Fruit fly (Drosophila melanogaster): ENCODE data around the gene CG6418.

Gene CG6418

dm6 chr3L:10844548-10845530 lies 34.0 kb downstream of the CG6418 start (continued):
- no peak for TF ChIP-seq tgo (GFP tag; IDR thresholded peaks at IDR 0.05)
- TF ChIP-seq sr (GFP tag; IDR thresholded peaks at IDR 0.05) = no peak
- no peak for TF ChIP-seq exex (tag; optimal IDR thresholded peaks at IDR 0.05)
- TF ChIP-seq gsb-n (tag; optimal IDR thresholded peaks at IDR 0.05) = peak; percentile 11
- TF ChIP-seq CG15479 (GFP tag; optimal IDR thresholded peaks at IDR 0.05) = no peak
- no peak for TF ChIP-seq CG3065 (GFP tag; optimal IDR thresholded peaks at IDR 0.05)
- TF ChIP-seq crc (GFP tag; optimal IDR thresholded peaks at IDR 0.05) = no peak
- peak; percentile 22; the same call in 1 of the 3 replicates for TF ChIP-seq ken (GFP tag; IDR thresholded peaks at IDR 0.05)
- no peak for TF ChIP-seq CG2120 (GFP tag; optimal IDR thresholded peaks at IDR 0.05)
- TF ChIP-seq fd3F (GFP tag; optimal IDR thresholded peaks at IDR 0.05) = no peak
- TF ChIP-seq CG1603 (tag; optimal IDR thresholded peaks at IDR 0.05) = peak; percentile 63
- TF ChIP-seq ftz-f1 (GFP tag; optimal IDR thresholded peaks at IDR 0.05) = no peak
- no peak for TF ChIP-seq H2.0 (GFP tag; IDR thresholded peaks at IDR 0.05)
- TF ChIP-seq Neu2 (GFP tag; optimal IDR thresholded peaks at IDR 0.05; ENCODE audit: borderline replicate concordance) = no peak
- no peak for TF ChIP-seq lab (GFP tag; optimal IDR thresholded peaks at IDR 0.05)
- TF ChIP-seq Rx (GFP tag; IDR thresholded peaks at IDR 0.05) = no peak
- TF ChIP-seq CG12104 (GFP tag; optimal IDR thresholded peaks at IDR 0.05) = peak; percentile 10
- no peak for TF ChIP-seq CG6272 (GFP tag; IDR thresholded peaks at IDR 0.05)
- TF ChIP-seq CHES-1-like (GFP tag; optimal IDR thresholded peaks at IDR 0.05) = no peak
- TF ChIP-seq Deaf1 (tag; optimal IDR thresholded peaks at IDR 0.05) = no peak
- TF ChIP-seq CG17385 (GFP tag; optimal IDR thresholded peaks at IDR 0.05) = peak; percentile 15
- no peak for TF ChIP-seq Gug (GFP tag; IDR thresholded peaks at IDR 0.05)
- TF ChIP-seq CG12071 (GFP tag; optimal IDR thresholded peaks at IDR 0.05) = no peak
- TF ChIP-seq CG4424 (GFP tag; optimal IDR thresholded peaks at IDR 0.05) = peak; percentile 58
- TF ChIP-seq az2 (GFP tag; optimal IDR thresholded peaks at IDR 0.05) = peak; percentile 2
- TF ChIP-seq CG4854 (GFP tag; optimal IDR thresholded peaks at IDR 0.05) = no peak
- peak; percentile 58 for TF ChIP-seq CG10267 (tag; optimal IDR thresholded peaks at IDR 0.05)
- TF ChIP-seq CG11247 (GFP tag; IDR thresholded peaks at IDR 0.05) = no peak
- no peak for TF ChIP-seq Nf-YC (tag; optimal IDR thresholded peaks at IDR 0.05)
- TF ChIP-seq Ets65A (GFP tag) = peak; percentile 92
- TF ChIP-seq MTF-1 (GFP tag; optimal IDR thresholded peaks at IDR 0.05; ENCODE audit: borderline replicate concordance) = no peak
- peak; percentile 45 to 60 for TF ChIP-seq chif (GFP tag; optimal IDR thresholded peaks at IDR 0.05)
- no peak for TF ChIP-seq stc (GFP tag; IDR thresholded peaks at IDR 0.05)
- no peak for TF ChIP-seq CG4730 (GFP tag; IDR thresholded peaks at IDR 0.05)
- TF ChIP-seq Vsx1 (GFP tag; optimal IDR thresholded peaks at IDR 0.05) = no peak
- peak; percentile 56 for TF ChIP-seq CG2202 (tag; optimal IDR thresholded peaks at IDR 0.05)
- no peak for TF ChIP-seq Dek (tag; optimal IDR thresholded peaks at IDR 0.05)
- peak; percentile 74 for TF ChIP-seq Hey (tag; optimal IDR thresholded peaks at IDR 0.05)
- TF ChIP-seq CG2199 (GFP tag; IDR thresholded peaks at IDR 0.05) = peak; percentile 80; the same call in 1 of the 3 replicates
- TF ChIP-seq pros (GFP tag; optimal IDR thresholded peaks at IDR 0.05) = peak; percentile 91
- TF ChIP-seq CG11696 (GFP tag; IDR thresholded peaks at IDR 0.05) = no peak
- TF ChIP-seq Adf1 (GFP tag; IDR thresholded peaks at IDR 0.05) = no peak
- TF ChIP-seq cato (GFP tag; optimal IDR thresholded peaks at IDR 0.05; ENCODE audit: borderline replicate concordance) = no peak
- no peak for TF ChIP-seq CG15514 (GFP tag; optimal IDR thresholded peaks at IDR 0.05)
- peak; percentile 41 for TF ChIP-seq Asciz (GFP tag; optimal IDR thresholded peaks at IDR 0.05)
- TF ChIP-seq phol (tag; optimal IDR thresholded peaks at IDR 0.05) = peak; percentile 74
- peak; percentile 17 for TF ChIP-seq oc (tag; optimal IDR thresholded peaks at IDR 0.05)
- peak; percentile 30 for TF ChIP-seq ewg (GFP tag; optimal IDR thresholded peaks at IDR 0.05)
